Worm (Caenorhabditis elegans) whole organism, mixed stage, embryonic: ENCODE results near the gene poml-1.
A peak's percentile ranks its signal among the peaks of the same experiment; 100 is the strongest.

ENCODE experiments used
- M03D4.4 ChIP-seq: sonication (generic microtip); optimal IDR thresholded peaks from 2 replicates; lab custom pipeline; 2017; ENCODE audit warnings: mild to moderate bottlenecking, missing genetic modification characterization, missing compliant biosample characterization
- bed-3 ChIP-seq: fragments of 200-800 bp; sonication (Bioruptor generic); optimal IDR thresholded peaks from 3 replicates; lab custom pipeline; 2018; ENCODE audit warnings: mild to moderate bottlenecking, missing genetic modification characterization, moderate library complexity, missing compliant biosample characterization
- blmp-1 ChIP-seq: fragments of 150-350 bp; optimal IDR thresholded peaks from 2 replicates; lab custom pipeline; 2014; ENCODE audit warnings: missing biosample characterization, missing genetic modification characterization
- ceh-39 ChIP-seq: fragments of 150-350 bp; optimal IDR thresholded peaks from 2 replicates; lab custom pipeline; 2014; ENCODE audit warnings: missing biosample characterization, missing genetic modification characterization
- ceh-43 ChIP-seq: fragments of 200-800 bp; sonication (Bioruptor generic); optimal IDR thresholded peaks from 2 replicates; lab custom pipeline; 2018; ENCODE audit warnings: mild to moderate bottlenecking, missing genetic modification characterization, moderate library complexity, missing compliant biosample characterization
- ces-1 ChIP-seq: fragments of 150-350 bp; optimal IDR thresholded peaks from 2 replicates; lab custom pipeline; 2014; ENCODE audit warnings: missing biosample characterization, missing genetic modification reagents, missing genetic modification characterization
- cnd-1 ChIP-seq: fragments of 200-800 bp; sonication (Bioruptor generic); optimal IDR thresholded peaks from 2 replicates; lab custom pipeline; 2018; ENCODE audit warnings: mild to moderate bottlenecking, missing genetic modification characterization, missing compliant biosample characterization
- drap-1 ChIP-seq: fragments of 200-800 bp; sonication (Bioruptor generic); optimal IDR thresholded peaks from 3 replicates; lab custom pipeline; 2018; ENCODE audit warnings: mild to moderate bottlenecking, missing genetic modification characterization, missing compliant biosample characterization
- elt-1 ChIP-seq: sonication (generic microtip); optimal IDR thresholded peaks from 2 replicates; lab custom pipeline; 2017; ENCODE audit warnings: missing genetic modification characterization, mild to moderate bottlenecking, missing compliant biosample characterization, antibody characterized with exemption, moderate library complexity, borderline replicate concordance; ENCODE audit not compliant: insufficient read depth
- elt-3 ChIP-seq: fragments of 150-350 bp; optimal IDR thresholded peaks from 2 replicates; lab custom pipeline; 2014; ENCODE audit warnings: missing biosample characterization, missing genetic modification characterization
- flh-1 ChIP-seq: fragments of 200-800 bp; sonication (Bioruptor generic); optimal IDR thresholded peaks from 2 replicates; lab custom pipeline; 2018; ENCODE audit warnings: mild to moderate bottlenecking, missing genetic modification characterization, moderate library complexity, missing compliant biosample characterization
- ham-2 ChIP-seq: fragments of 200-800 bp; sonication (Bioruptor generic); optimal IDR thresholded peaks from 2 replicates; lab custom pipeline; 2018; ENCODE audit warnings: mild to moderate bottlenecking, missing genetic modification characterization, missing compliant biosample characterization
- hlh-1 ChIP-seq: fragments of 150-350 bp; optimal IDR thresholded peaks from 2 replicates; lab custom pipeline; 2014; ENCODE audit warnings: missing biosample characterization, missing genetic modification reagents, missing genetic modification characterization
- lin-13 ChIP-seq: fragments of 150-350 bp; optimal IDR thresholded peaks from 2 replicates; lab custom pipeline; 2014; ENCODE audit warnings: missing biosample characterization, missing genetic modification characterization
- lin-32 ChIP-seq: fragments of 200-800 bp; sonication (Bioruptor generic); optimal IDR thresholded peaks from 2 replicates; lab custom pipeline; 2018; ENCODE audit warnings: mild to moderate bottlenecking, missing genetic modification characterization, missing compliant biosample characterization
- lsy-2 ChIP-seq: fragments of 150-350 bp; optimal IDR thresholded peaks from 2 replicates; lab custom pipeline; 2014; ENCODE audit warnings: missing biosample characterization, missing genetic modification characterization
- mep-1 ChIP-seq: fragments of 150-350 bp; optimal IDR thresholded peaks from 2 replicates; lab custom pipeline; 2017; ENCODE audit warnings: missing biosample characterization, missing genetic modification reagents, missing genetic modification characterization, inconsistent platforms
- mls-2 ChIP-seq: sonication (generic microtip); optimal IDR thresholded peaks from 2 replicates; lab custom pipeline; 2016; ENCODE audit warnings: mild to moderate bottlenecking, missing genetic modification characterization, moderate library complexity, missing compliant biosample characterization
- nhr-12 ChIP-seq: fragments of 150-350 bp; optimal IDR thresholded peaks from 2 replicates; lab custom pipeline; 2014; ENCODE audit warnings: missing biosample characterization, missing genetic modification characterization
- nhr-2 ChIP-seq: fragments of 150-350 bp; optimal IDR thresholded peaks from 2 replicates; lab custom pipeline; 2014; ENCODE audit warnings: missing biosample characterization, missing genetic modification characterization
- nhr-237 ChIP-seq: fragments of 150-350 bp; optimal IDR thresholded peaks from 2 replicates; lab custom pipeline; 2014; ENCODE audit warnings: missing biosample characterization, missing genetic modification characterization
- nhr-28 ChIP-seq: fragments of 150-350 bp; optimal IDR thresholded peaks from 2 replicates; lab custom pipeline; 2014; ENCODE audit warnings: missing biosample characterization, missing genetic modification characterization
- nhr-76 ChIP-seq: sonication (generic microtip); optimal IDR thresholded peaks from 2 replicates; lab custom pipeline; 2017; ENCODE audit warnings: missing biosample characterization, missing genetic modification characterization
- pha-4 ChIP-seq: fragments of 150-350 bp; optimal IDR thresholded peaks from 2 replicates; lab custom pipeline; 2018; ENCODE audit warnings: missing biosample characterization, missing genetic modification reagents, missing genetic modification characterization
- sem-2 ChIP-seq: fragments of 200-800 bp; sonication (Bioruptor generic); optimal IDR thresholded peaks from 2 replicates; lab custom pipeline; 2018; ENCODE audit warnings: mild to moderate bottlenecking, missing genetic modification characterization, missing compliant biosample characterization
- snpc-4 ChIP-seq: fragments of 150-350 bp; optimal IDR thresholded peaks from 2 replicates; lab custom pipeline; 2014; ENCODE audit warnings: missing biosample characterization, missing genetic modification characterization
- sptf-1 ChIP-seq: sonication (generic microtip); optimal IDR thresholded peaks from 2 replicates; lab custom pipeline; 2017; ENCODE audit warnings: mild to moderate bottlenecking, missing genetic modification characterization, moderate library complexity, missing compliant biosample characterization
- tbx-8 ChIP-seq: fragments of 200-800 bp; sonication (Bioruptor generic); optimal IDR thresholded peaks from 2 replicates; lab custom pipeline; 2018; ENCODE audit warnings: mild to moderate bottlenecking, missing genetic modification characterization, moderate library complexity, missing compliant biosample characterization
- unc-39 ChIP-seq: fragments of 150-350 bp; optimal IDR thresholded peaks from 2 replicates; lab custom pipeline; 2014; ENCODE audit warnings: missing biosample characterization, missing genetic modification characterization
- unc-62 ChIP-seq: fragments of 150-350 bp; optimal IDR thresholded peaks from 2 replicates; lab custom pipeline; 2014; ENCODE audit warnings: missing biosample characterization, missing genetic modification reagents, missing genetic modification characterization
- zip-8 ChIP-seq: fragments of 150-350 bp; optimal IDR thresholded peaks from 2 replicates; lab custom pipeline; 2014; ENCODE audit warnings: missing biosample characterization, missing genetic modification characterization
- ztf-11 ChIP-seq: fragments of 150-350 bp; optimal IDR thresholded peaks from 2 replicates; lab custom pipeline; 2014; ENCODE audit warnings: missing biosample characterization, missing genetic modification characterization

poml-1 gene

DNA sequence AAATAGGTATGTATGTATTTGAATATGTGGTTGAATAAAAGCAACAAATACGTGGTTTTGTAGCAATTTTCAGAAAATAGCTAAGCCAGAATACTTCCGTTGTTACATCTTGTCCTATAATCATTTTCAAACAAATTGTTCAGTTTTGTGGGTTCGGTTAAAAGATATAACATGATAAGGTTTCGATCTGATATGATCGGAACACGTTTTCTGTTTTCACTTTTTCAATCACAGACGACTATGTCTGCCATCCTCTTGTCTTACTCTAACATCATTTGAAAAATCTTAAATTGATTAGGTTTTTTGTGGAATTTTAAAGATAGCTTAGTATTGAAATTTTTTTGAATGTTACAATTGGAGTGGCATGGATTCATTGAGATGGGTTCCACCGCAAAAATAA is 3.6 kb upstream of the poml-1 start:
- TF ChIP-seq drap-1 (no peak), nhr-76 (no peak), sem-2 (GFP tag; lab: Kevin White, UChicago) (no peak), pha-4 (tag; lab: Kevin White, UChicago) (no peak), hlh-1 (tag; lab: Kevin White, UChicago) (no peak)

DNA sequence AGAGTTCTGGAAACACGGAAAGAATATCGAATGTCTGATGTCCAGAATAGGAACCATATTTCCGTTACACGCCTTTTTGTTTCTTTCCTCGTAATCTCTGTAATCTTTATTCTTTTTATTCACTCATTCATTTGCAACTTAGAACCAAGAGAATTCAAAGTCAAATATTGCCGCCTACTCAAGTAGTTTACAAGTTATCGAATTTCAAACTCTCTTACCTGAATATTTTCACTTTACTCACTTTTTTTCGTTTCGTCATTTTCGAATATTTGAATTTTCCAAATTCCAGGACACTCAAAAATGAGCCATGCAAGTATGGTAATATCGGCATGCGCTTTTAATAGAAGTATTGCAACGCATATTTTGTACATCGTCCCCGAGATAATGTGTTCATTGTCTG is 1.6 kb upstream of the poml-1 start, which contains the start of gene K11E4.6:
Gene K11E4.6 (plus strand): TSS at position 301 of the 400 bp plus-strand sequence.
- TF ChIP-seq ham-2 (GFP tag; lab: Kevin White, UChicago) (no peak), lin-32 (GFP tag; lab: Kevin White, UChicago) (no peak), tbx-8 (GFP tag; lab: Kevin White, UChicago) (no peak), elt-1 (tag; lab: Kevin White, UChicago) (no peak), zip-8 (tag; lab: Kevin White, UChicago) (no peak), nhr-12 (tag; lab: Kevin White, UChicago) (no peak), bed-3 (GFP tag; lab: Kevin White, UChicago) (no peak)

DNA sequence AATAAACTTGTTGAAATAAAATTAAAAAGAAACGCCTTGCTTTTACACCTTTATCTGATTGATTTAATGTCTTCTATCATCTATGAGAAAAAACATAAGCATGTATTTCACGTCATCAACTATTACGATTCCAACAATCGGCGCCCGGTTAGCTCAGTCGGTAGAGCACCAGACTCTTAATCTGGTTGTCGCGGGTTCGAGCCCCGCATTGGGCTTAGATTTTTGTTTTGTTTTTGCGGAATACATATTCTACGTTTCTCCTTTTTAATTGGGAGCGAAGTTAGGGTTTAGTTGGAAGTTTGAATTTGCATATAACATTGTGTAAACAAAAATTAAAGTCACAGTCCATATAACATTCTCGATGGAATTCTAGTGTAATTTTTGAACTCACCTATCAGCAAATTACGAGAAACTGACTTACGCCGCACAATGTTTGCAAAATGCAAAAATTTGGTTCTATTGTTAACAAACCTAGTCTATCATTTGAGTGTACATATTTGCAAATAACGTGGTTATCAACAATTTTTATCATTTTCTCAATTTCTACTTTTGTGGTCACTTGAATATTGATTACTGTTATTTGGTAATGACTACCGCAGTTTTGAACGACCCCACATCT is 5.6 kb downstream of the poml-1 start, which contains the start of gene shc-3:
Gene shc-3 (plus strand): TSS at position 484 of the 619 bp plus-strand sequence.
- TF ChIP-seq mls-2 (tag; lab: Kevin White, UChicago) (no peak), drap-1 (no peak), unc-39 (tag; lab: Kevin White, UChicago) (no peak), lin-13 (tag; lab: Kevin White, UChicago) (no peak), flh-1 (GFP tag; lab: Kevin White, UChicago) (no peak), ceh-39 (no peak), lin-32 (GFP tag; lab: Kevin White, UChicago) (no peak), ceh-43 (GFP tag; lab: Kevin White, UChicago) (no peak), pha-4 (tag; lab: Kevin White, UChicago) (no peak), nhr-12 (tag; lab: Kevin White, UChicago) (no peak), unc-62 (GFP tag; lab: Kevin White, UChicago) (no peak), nhr-76 (no peak), mep-1 (no peak), lsy-2 (tag; lab: Kevin White, UChicago) (no peak), nhr-237 (tag; lab: Kevin White, UChicago) (no peak), M03D4.4 (tag; lab: Kevin White, UChicago) (no peak), nhr-2 (no peak), zip-8 (tag; lab: Kevin White, UChicago) (no peak), elt-3 (tag; lab: Kevin White, UChicago) (no peak), snpc-4 (tag; lab: Kevin White, UChicago) (no peak)

DNA sequence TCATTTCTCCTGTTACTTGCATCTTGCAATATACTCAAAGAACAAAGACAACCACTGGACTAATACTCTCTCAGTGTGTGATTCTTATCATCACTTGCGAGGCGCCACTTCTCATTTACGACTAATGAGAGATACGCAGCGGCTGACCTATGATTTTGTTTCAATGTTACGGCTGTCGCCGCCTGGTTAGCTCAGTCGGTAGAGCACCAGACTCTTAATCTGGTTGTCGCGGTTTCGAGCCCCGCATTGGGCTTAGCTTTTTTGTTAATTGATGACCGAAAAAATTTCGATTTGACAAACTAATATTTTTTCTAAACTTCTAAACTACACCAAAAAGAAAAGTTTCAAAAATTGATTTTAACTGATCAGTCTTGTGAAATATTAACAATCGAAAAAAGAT is 6.4 kb downstream of the poml-1 start:
- peak; percentile 9 for TF ChIP-seq hlh-1 (tag; lab: Kevin White, UChicago)
- TF ChIP-seq drap-1, result no peak

DNA sequence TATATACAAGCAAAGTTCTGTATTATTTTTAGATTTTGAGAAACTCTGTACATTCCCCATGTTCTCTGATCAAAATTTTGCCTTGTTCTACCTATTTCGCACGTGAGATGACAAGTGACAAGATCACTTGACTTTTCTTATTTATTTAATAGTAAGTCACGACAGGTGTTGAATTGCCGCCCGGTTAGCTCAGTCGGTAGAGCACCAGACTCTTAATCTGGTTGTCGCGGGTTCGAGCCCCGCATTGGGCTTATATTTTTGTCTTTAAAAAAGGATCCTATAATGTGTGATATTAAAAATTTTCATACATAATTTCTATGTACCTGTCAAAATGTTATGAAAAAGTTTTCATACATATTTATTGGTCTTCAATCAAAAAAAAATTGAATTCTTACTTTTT is 8.0 kb downstream of the poml-1 start:
- TF ChIP-seq cnd-1 (tag; lab: Kevin White, UChicago) (no peak), ztf-11 (no peak), lin-13 (tag; lab: Kevin White, UChicago) (no peak), nhr-28 (tag; lab: Kevin White, UChicago) (no peak), flh-1 (GFP tag; lab: Kevin White, UChicago) (no peak), unc-62 (GFP tag; lab: Kevin White, UChicago) (no peak), ces-1 (GFP tag; lab: Kevin White, UChicago) (no peak), blmp-1 (tag; lab: Kevin White, UChicago) (no peak), nhr-2 (no peak), sptf-1 (tag; lab: Kevin White, UChicago) (no peak), bed-3 (GFP tag; lab: Kevin White, UChicago) (no peak), nhr-237 (tag; lab: Kevin White, UChicago) (no peak), drap-1 (no peak)
